Fruit fly (Drosophila melanogaster) whole organism, embryonic: Measurements from ENCODE around the gene Gad1.

ENCODE experiments used
- B-H1 ChIP-seq: fragments of 200-800 bp; sonication (Bioruptor generic); IDR thresholded peaks from 3 replicates; pipeline ENCODE4 v1.3.6; 2022; ENCODE audit warnings: missing biosample characterization, missing genetic modification characterization
- BEAF-32 ChIP-seq: fragments of 200-800 bp; sonication (Bioruptor generic); optimal IDR thresholded peaks from 3 replicates; lab custom pipeline; 2017; ENCODE audit warnings: missing biosample characterization, missing genetic modification characterization, mild to moderate bottlenecking, moderate library complexity, missing genetic modification reagents
- C15 ChIP-seq: fragments of 200-800 bp; sonication (Bioruptor generic); IDR thresholded peaks from 3 replicates; pipeline ENCODE4 v1.3.6; 2022; ENCODE audit warnings: missing biosample characterization, missing genetic modification characterization
- CG10462 ChIP-seq: fragments of 200-800 bp; sonication (Bioruptor generic); optimal IDR thresholded peaks from 2 replicates; lab custom pipeline; 2016; ENCODE audit warnings: missing biosample characterization, missing genetic modification characterization
- CG10979 ChIP-seq: fragments of 200-800 bp; sonication (Bioruptor generic); optimal IDR thresholded peaks from 2 replicates; lab custom pipeline; 2018; ENCODE audit warnings: missing biosample characterization, mild to moderate bottlenecking, missing genetic modification characterization, moderate library complexity
- CG11695 ChIP-seq: fragments of 200-800 bp; sonication (Bioruptor generic); IDR thresholded peaks from 3 replicates; pipeline ENCODE4 v1.3.6; 2022; ENCODE audit warnings: missing biosample characterization, missing genetic modification characterization
- CG14710 ChIP-seq: fragments of 200-800 bp; sonication (Bioruptor generic); optimal IDR thresholded peaks from 3 replicates; lab custom pipeline; 2019; ENCODE audit warnings: missing biosample characterization, mild to moderate bottlenecking, missing genetic modification characterization, moderate library complexity
- CG15011 ChIP-seq: fragments of 200-800 bp; sonication (Bioruptor generic); optimal IDR thresholded peaks from 3 replicates; lab custom pipeline; 2018; ENCODE audit warnings: missing biosample characterization, mild to moderate bottlenecking, missing genetic modification characterization
- CG1603 ChIP-seq: fragments of 200-800 bp; sonication (Bioruptor generic); optimal IDR thresholded peaks from 2 replicates; lab custom pipeline; 2019; ENCODE audit warnings: missing biosample characterization, mild to moderate bottlenecking, missing genetic modification characterization, moderate library complexity
- CG17328 ChIP-seq: fragments of 200-800 bp; sonication (Bioruptor generic); IDR thresholded peaks from 2 replicates; pipeline ENCODE4 v1.3.6; 2022; ENCODE audit warnings: missing biosample characterization, missing genetic modification characterization
- CG18262 ChIP-seq: fragments of 200-800 bp; optimal IDR thresholded peaks from 3 replicates; lab custom pipeline; 2019; ENCODE audit warnings: missing biosample characterization, mild to moderate bottlenecking, missing genetic modification characterization, moderate library complexity
- CG32772 ChIP-seq: fragments of 200-800 bp; sonication (Bioruptor generic); IDR thresholded peaks from 2 replicates; pipeline ENCODE4 v1.3.6; 2022; ENCODE audit warnings: missing biosample characterization, missing genetic modification characterization
- CG4328 ChIP-seq: fragments of 200-800 bp; sonication (Bioruptor generic); optimal IDR thresholded peaks from 3 replicates; lab custom pipeline; 2017; ENCODE audit warnings: missing biosample characterization, missing genetic modification reagents, missing genetic modification characterization
- CG6683 ChIP-seq: fragments of 200-800 bp; sonication (Bioruptor generic); optimal IDR thresholded peaks from 2 replicates; lab custom pipeline; 2017; ENCODE audit warnings: missing biosample characterization, mild to moderate bottlenecking, missing genetic modification characterization, missing genetic modification reagents
- CG6765 ChIP-seq: fragments of 200-800 bp; sonication (Bioruptor generic); optimal IDR thresholded peaks from 3 replicates; lab custom pipeline; 2017; ENCODE audit warnings: missing biosample characterization, mild to moderate bottlenecking, missing genetic modification characterization
- CG7987 ChIP-seq: fragments of 200-800 bp; sonication (Bioruptor generic); optimal IDR thresholded peaks from 2 replicates; lab custom pipeline; 2018; ENCODE audit warnings: missing biosample characterization, mild to moderate bottlenecking, missing genetic modification characterization, moderate library complexity
- CG8924 ChIP-seq: fragments of 200-800 bp; optimal IDR thresholded peaks from 3 replicates; lab custom pipeline; 2019; ENCODE audit warnings: missing biosample characterization, mild to moderate bottlenecking, missing genetic modification characterization, moderate library complexity
- CG8944 ChIP-seq: fragments of 200-800 bp; sonication (Bioruptor generic); optimal IDR thresholded peaks from 3 replicates; lab custom pipeline; 2016; ENCODE audit warnings: missing biosample characterization, missing genetic modification characterization
- CG9215 ChIP-seq: fragments of 200-800 bp; sonication (Bioruptor generic); IDR thresholded peaks from 2 replicates; pipeline ENCODE4 v1.3.6; 2022; ENCODE audit warnings: missing biosample characterization, missing genetic modification characterization
- CG9609 ChIP-seq: fragments of 200-800 bp; sonication (Bioruptor generic); optimal IDR thresholded peaks from 3 replicates; lab custom pipeline; 2016; ENCODE audit warnings: missing biosample characterization, missing genetic modification characterization
- E2f2 ChIP-seq: fragments of 200-800 bp; sonication (Bioruptor generic); IDR thresholded peaks from 2 replicates; pipeline ENCODE4 v1.3.6; 2022; ENCODE audit warnings: missing biosample characterization, missing genetic modification characterization
- ERR ChIP-seq: fragments of 200-800 bp; sonication (Bioruptor generic); optimal IDR thresholded peaks from 2 replicates; lab custom pipeline; 2016; ENCODE audit warnings: missing biosample characterization, missing genetic modification characterization
- Fer1 ChIP-seq: fragments of 200-800 bp; sonication (Bioruptor generic); optimal IDR thresholded peaks from 2 replicates; lab custom pipeline; 2017; ENCODE audit warnings: missing biosample characterization, mild to moderate bottlenecking, missing genetic modification characterization
- Hr39 ChIP-seq: fragments of >200 bp; optimal IDR thresholded peaks from 2 replicates; lab custom pipeline; 2017
- Nf-YB ChIP-seq: fragments of 200-800 bp; sonication (Bioruptor generic); optimal IDR thresholded peaks from 3 replicates; lab custom pipeline; 2019; ENCODE audit warnings: missing biosample characterization, mild to moderate bottlenecking, missing genetic modification characterization, moderate library complexity
- Sin3A ChIP-seq: fragments of >200 bp; optimal IDR thresholded peaks from 2 replicates; lab custom pipeline; 2018
- Sry-β ChIP-seq: fragments of 200-800 bp; sonication (Bioruptor generic); optimal IDR thresholded peaks from 2 replicates; lab custom pipeline; 2018; ENCODE audit warnings: missing biosample characterization, mild to moderate bottlenecking, missing genetic modification characterization, moderate library complexity
- Ssrp ChIP-seq: fragments of 200-800 bp; sonication (Bioruptor generic); optimal IDR thresholded peaks from 2 replicates; lab custom pipeline; 2018; ENCODE audit warnings: missing biosample characterization, mild to moderate bottlenecking, missing genetic modification characterization, moderate library complexity
- bigmax ChIP-seq: fragments of 200-800 bp; sonication (Bioruptor generic); optimal IDR thresholded peaks from 2 replicates; lab custom pipeline; 2018; ENCODE audit warnings: missing biosample characterization, mild to moderate bottlenecking, missing genetic modification characterization
- chif ChIP-seq, 2 experiments: fragments of 200-800 bp; sonication (Bioruptor generic); optimal IDR thresholded peaks; 3 replicates each; lab custom pipeline; 2016; ENCODE audit warnings: missing biosample characterization in 2 of 2, missing genetic modification characterization in 2 of 2
- croc ChIP-seq: fragments of 200-800 bp; sonication (Bioruptor generic); conservative IDR thresholded peaks from 3 replicates; pipeline ENCODE4 v1.3.6; 2022; ENCODE audit warnings: missing biosample characterization, missing genetic modification characterization
- dati ChIP-seq: fragments of 200-800 bp; sonication (Bioruptor generic); IDR thresholded peaks from 2 replicates; pipeline ENCODE4 v1.3.6; 2022; ENCODE audit warnings: missing biosample characterization, missing genetic modification characterization
- dm ChIP-seq: fragments of 200-800 bp; sonication (Bioruptor generic); optimal IDR thresholded peaks from 3 replicates; lab custom pipeline; 2016; ENCODE audit warnings: missing biosample characterization, missing genetic modification characterization
- esg ChIP-seq: fragments of 200-800 bp; sonication (Bioruptor generic); conservative IDR thresholded peaks from 2 replicates; pipeline ENCODE4 v1.3.6; 2022; ENCODE audit warnings: missing biosample characterization, missing genetic modification characterization
- fd64A ChIP-seq: fragments of 200-800 bp; sonication (Bioruptor generic); optimal IDR thresholded peaks from 3 replicates; lab custom pipeline; 2018; ENCODE audit warnings: missing biosample characterization, mild to moderate bottlenecking, missing genetic modification characterization
- gt ChIP-seq: fragments of 200-800 bp; sonication (Bioruptor generic); IDR thresholded peaks from 2 replicates; pipeline ENCODE4 v1.3.6; 2022; ENCODE audit warnings: missing biosample characterization, missing genetic modification characterization
- knrl ChIP-seq: fragments of 200-800 bp; sonication (Bioruptor generic); IDR thresholded peaks from 3 replicates; pipeline ENCODE4 v1.3.6; 2022; ENCODE audit warnings: missing biosample characterization, missing genetic modification characterization; ENCODE audit not compliant: partially characterized antibody
- nmo ChIP-seq: fragments of 200-800 bp; sonication (Bioruptor generic); optimal IDR thresholded peaks from 2 replicates; lab custom pipeline; 2018; ENCODE audit warnings: missing biosample characterization, mild to moderate bottlenecking, missing genetic modification characterization, moderate library complexity
- phol ChIP-seq: fragments of 200-800 bp; sonication (Bioruptor generic); optimal IDR thresholded peaks from 3 replicates; lab custom pipeline; 2018; ENCODE audit warnings: missing biosample characterization, mild to moderate bottlenecking, missing genetic modification characterization, moderate library complexity
- pnt ChIP-seq: fragments of 200-800 bp; sonication (Bioruptor generic); optimal IDR thresholded peaks from 3 replicates; lab custom pipeline; 2016; ENCODE audit warnings: missing biosample characterization, missing genetic modification characterization
- prd ChIP-seq, 3 experiments: fragments of >200 bp in 2 of 3; fragments of 200-800 bp in 1 of 3; sonication (Bioruptor generic) in 1 of 3; optimal IDR thresholded peaks in 2 of 3; IDR thresholded peaks in 1 of 3; 2 replicates in 2 of 3; 3 replicates in 1 of 3; pipeline versions ENCODE4 v1.3.6 to Lab custom; 2017 to 2022; ENCODE audit warnings: missing biosample characterization in 1 of 3, missing genetic modification characterization in 1 of 3
- pros ChIP-seq: fragments of 200-800 bp; sonication (Bioruptor generic); optimal IDR thresholded peaks from 3 replicates; lab custom pipeline; 2019; ENCODE audit warnings: missing biosample characterization, mild to moderate bottlenecking, missing genetic modification characterization, moderate library complexity
- psq ChIP-seq: fragments of 200-800 bp; sonication (Bioruptor generic); optimal IDR thresholded peaks from 2 replicates; lab custom pipeline; 2017; ENCODE audit warnings: missing biosample characterization, missing genetic modification characterization
- ranshi ChIP-seq: fragments of 200-800 bp; sonication (Bioruptor generic); IDR thresholded peaks from 2 replicates; pipeline ENCODE4 v1.3.6; 2022; ENCODE audit warnings: missing biosample characterization, missing genetic modification characterization
- salm ChIP-seq: fragments of 200-800 bp; sonication (Bioruptor generic); optimal IDR thresholded peaks from 2 replicates; lab custom pipeline; 2018; ENCODE audit warnings: missing biosample characterization, mild to moderate bottlenecking, missing genetic modification characterization
- schlank ChIP-seq: fragments of 200-800 bp; sonication (Bioruptor generic); optimal IDR thresholded peaks from 2 replicates; lab custom pipeline; 2018; ENCODE audit warnings: missing biosample characterization, mild to moderate bottlenecking, missing genetic modification characterization
- slbo ChIP-seq: fragments of 200-800 bp; sonication (Bioruptor generic); IDR thresholded peaks from 2 replicates; pipeline ENCODE4 v1.3.6; 2022; ENCODE audit warnings: missing biosample characterization, missing genetic modification characterization
- stwl ChIP-seq: fragments of 200-800 bp; sonication (Bioruptor generic); optimal IDR thresholded peaks from 3 replicates; lab custom pipeline; 2018; ENCODE audit warnings: missing biosample characterization, mild to moderate bottlenecking, missing genetic modification characterization, moderate library complexity
- tna ChIP-seq: fragments of 200-800 bp; sonication (Bioruptor generic); IDR thresholded peaks from 2 replicates; pipeline ENCODE4 v1.3.6; 2022; ENCODE audit warnings: missing biosample characterization, missing genetic modification characterization; ENCODE audit not compliant: partially characterized antibody
- tup ChIP-seq: fragments of 200-800 bp; sonication (Bioruptor generic); optimal IDR thresholded peaks from 2 replicates; lab custom pipeline; 2016; ENCODE audit warnings: missing biosample characterization, mild to moderate bottlenecking, missing genetic modification characterization, moderate library complexity
- zen ChIP-seq: fragments of 200-800 bp; sonication (Bioruptor generic); optimal IDR thresholded peaks from 3 replicates; lab custom pipeline; 2018; ENCODE audit warnings: missing biosample characterization, mild to moderate bottlenecking, missing genetic modification characterization, moderate library complexity

Gene Gad1

DNA sequence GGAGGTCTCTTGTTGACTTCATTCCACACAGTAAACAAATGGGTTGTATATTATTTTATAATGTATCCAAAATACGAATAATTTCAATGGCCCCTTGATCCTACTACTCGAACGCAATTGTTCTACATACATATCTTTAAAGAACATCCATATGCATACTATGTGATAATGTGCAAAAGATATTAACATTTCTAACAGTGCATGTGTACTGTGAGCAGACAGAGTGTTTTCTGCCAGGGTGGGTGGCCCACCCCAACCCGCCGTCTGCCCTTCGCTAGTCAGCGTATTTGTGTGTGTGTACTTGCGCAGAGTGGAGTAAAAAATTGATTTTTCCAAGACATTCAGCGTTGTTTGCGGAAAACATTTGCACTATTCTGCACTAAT is 17.6 kb downstream of the Gad1 start (continued):
- TF ChIP-seq ERR (GFP tag; lab: Kevin White, UChicago) (no peak), CG15011 (GFP tag; lab: Kevin White, UChicago) (no peak), ranshi (peak; percentile 83), CG18262 (tag; lab: Kevin White, UChicago) (peak; percentile 22), CG9609 (peak; percentile 45), schlank (tag; lab: Kevin White, UChicago) (no peak), nmo (GFP tag; lab: Kevin White, UChicago) (no peak), dati (peak; percentile 58; the same call in 1 of the 2 replicates), CG8924 (tag; lab: Kevin White, UChicago) (no peak), dm (GFP tag; lab: Kevin White, UChicago) (no peak), tup (peak; percentile 33), zen (tag; lab: Kevin White, UChicago) (no peak), CG8944 (GFP tag; lab: Kevin White, UChicago) (peak; percentile 33), CG11695 (GFP tag; lab: Robert Waterston, UW) (peak; percentile 79), CG32772 (peak; percentile 69), B-H1 (GFP tag; lab: Robert Waterston, UW) (peak; percentile 74), C15 (GFP tag; lab: Robert Waterston, UW) (no peak), BEAF-32 (GFP tag; lab: Kevin White, UChicago) (no peak), CG6683 (GFP tag; lab: Kevin White, UChicago) (peak; percentile 7), Ssrp (tag; lab: Kevin White, UChicago) (peak; percentile 47), gt (no peak), CG4328 (GFP tag; lab: Kevin White, UChicago) (no peak), Hr39 (lab: Kevin White, UChicago) (no peak), CG7987 (GFP tag; lab: Kevin White, UChicago) (peak; percentile 14), Nf-YB (GFP tag; lab: Kevin White, UChicago) (no peak), knrl (GFP tag; lab: Robert Waterston, UW) (no peak), croc (GFP tag; lab: Robert Waterston, UW) (no peak), E2f2 (GFP tag; lab: Robert Waterston, UW) (no peak), Sin3A (lab: Kevin White, UChicago) (no peak), phol (peak; percentile 31), prd (optimal IDR thresholded peaks at IDR 0.05; lab: Kevin White, UChicago) (no peak), prd (GFP tag; IDR thresholded peaks at IDR 0.05; lab: Robert Waterston, UW) (peak; percentile 66), fd64A (GFP tag; lab: Kevin White, UChicago) (no peak), CG9215 (GFP tag; lab: Robert Waterston, UW) (peak; percentile 41; the same call in 1 of the 2 replicates), CG17328 (GFP tag; lab: Robert Waterston, UW) (peak; percentile 79), esg (GFP tag; lab: Robert Waterston, UW) (peak; percentile 81), Sry-β (GFP tag; lab: Kevin White, UChicago) (no peak), bigmax (GFP tag; lab: Kevin White, UChicago) (no peak), CG14710 (tag; lab: Kevin White, UChicago) (peak; percentile 4), psq (no peak), pros (no peak), Fer1 (GFP tag; lab: Kevin White, UChicago) (peak; percentile 51), stwl (tag; lab: Kevin White, UChicago) (no peak), pnt (GFP tag; lab: Kevin White, UChicago) (peak; percentile 20), CG6765 (no peak), CG1603 (tag; lab: Kevin White, UChicago) (peak; percentile 90), chif (GFP tag; optimal IDR thresholded peaks at IDR 0.05; lab: Kevin White, UChicago) (peak in 1 of 2 experiments; percentile 2), CG10462 (GFP tag; lab: Kevin White, UChicago) (no peak), CG10979 (tag; lab: Kevin White, UChicago) (peak; percentile 29), slbo (GFP tag; lab: Robert Waterston, UW) (peak; percentile 88), salm (tag; lab: Kevin White, UChicago) (no peak), tna (GFP tag; lab: Robert Waterston, UW) (no peak)
